Fruit fly (Drosophila melanogaster): ENCODE data around the gene CtIP.

CtIP gene

dm6 chr3L:20441632-20442469 is 5.8 kb downstream of the CtIP start, which contains the start of gene CG5910 (continued):
- peak; percentile 80 for TF ChIP-seq twi (tag; optimal IDR thresholded peaks at IDR 0.05)
- TF ChIP-seq hth (optimal IDR thresholded peaks at IDR 0.05), result no peak
- TF ChIP-seq chinmo (GFP tag; IDR thresholded peaks at IDR 0.05; ENCODE audit: partially characterized antibody), result no peak
- peak; percentile 94 for TF ChIP-seq CG12391 (tag; optimal IDR thresholded peaks at IDR 0.05)
- peak; percentile 66 for TF ChIP-seq CG10366 (GFP tag; IDR thresholded peaks at IDR 0.05)
- TF ChIP-seq CG11093 (GFP tag; IDR thresholded peaks at IDR 0.05), result peak; percentile 64; the same call in 1 of the 3 replicates
- TF ChIP-seq CG6272 (GFP tag; IDR thresholded peaks at IDR 0.05), result peak; percentile 54; the same call in 1 of the 2 replicates
- peak; percentile 88 for TF ChIP-seq Dbx (GFP tag; IDR thresholded peaks at IDR 0.05)
- TF ChIP-seq Hr78 (GFP tag; optimal IDR thresholded peaks at IDR 0.05), result no peak
- TF ChIP-seq CG2116 (GFP tag; optimal IDR thresholded peaks at IDR 0.05), result peak; percentile 54
- TF ChIP-seq CG7556 (GFP tag; optimal IDR thresholded peaks at IDR 0.05), result peak; percentile 96
- peak; percentile 93 for TF ChIP-seq CG14710 (tag; optimal IDR thresholded peaks at IDR 0.05)
- TF ChIP-seq CG34376 (GFP tag; optimal IDR thresholded peaks at IDR 0.05), result peak; percentile 80
- peak; percentile 66 for TF ChIP-seq CG1024 (GFP tag; IDR thresholded peaks at IDR 0.05)
- peak; percentile 2 for TF ChIP-seq CG31365 (tag; optimal IDR thresholded peaks at IDR 0.05)
- TF ChIP-seq ttk (GFP tag; IDR thresholded peaks at IDR 0.05), result peak; percentile 76
- TF ChIP-seq CG11560 (tag; IDR thresholded peaks at IDR 0.05), result peak; percentile 72; the same call in 2 of the 3 replicates
- TF ChIP-seq bowl (GFP tag; IDR thresholded peaks at IDR 0.05), result no peak
- peak; percentile 72 for TF ChIP-seq klu (GFP tag; IDR thresholded peaks at IDR 0.05)
- peak; percentile 87 for TF ChIP-seq odd (GFP tag; optimal IDR thresholded peaks at IDR 0.05)
- peak; percentile 91 for TF ChIP-seq CG13296 (GFP tag; optimal IDR thresholded peaks at IDR 0.05)
- peak; percentile 72 for TF ChIP-seq ssp (GFP tag; IDR thresholded peaks at IDR 0.05)
- TF ChIP-seq pum (GFP tag; optimal IDR thresholded peaks at IDR 0.05), result no peak
- no peak for TF ChIP-seq CG14965 (GFP tag; optimal IDR thresholded peaks at IDR 0.05; ENCODE audit: borderline replicate concordance)
- 0 out of 2 replicates have a peak, but pooled peaks have one; percentile 10 for TF ChIP-seq CG5953 (GFP tag; IDR thresholded peaks at IDR 0.05)
- peak; percentile 69; the same call in 1 of the 2 replicates for TF ChIP-seq CG17328 (GFP tag; IDR thresholded peaks at IDR 0.05)
- TF ChIP-seq sug (tag; optimal IDR thresholded peaks at IDR 0.05), result peak; percentile 84
- peak; percentile 79 for TF ChIP-seq salm (tag; optimal IDR thresholded peaks at IDR 0.05)
- peak; percentile 71; the same call in 1 of the 2 replicates for TF ChIP-seq ranshi (GFP tag; IDR thresholded peaks at IDR 0.05)
- peak; percentile 34 for TF ChIP-seq CG4707 (GFP tag; optimal IDR thresholded peaks at IDR 0.05)
- peak; percentile 83 for TF ChIP-seq Ptx1 (GFP tag; IDR thresholded peaks at IDR 0.05)
- TF ChIP-seq Eip74EF (GFP tag; optimal IDR thresholded peaks at IDR 0.05), result peak in 1 of 2 experiments; percentile 90
- TF ChIP-seq CG4328 (GFP tag; optimal IDR thresholded peaks at IDR 0.05), result peak; percentile 81
- TF ChIP-seq pho (GFP tag; optimal IDR thresholded peaks at IDR 0.05), result peak; percentile 13
- TF ChIP-seq CG11247 (GFP tag; IDR thresholded peaks at IDR 0.05), result peak; percentile 70
- TF ChIP-seq Atf3 (GFP tag; optimal IDR thresholded peaks at IDR 0.05), result peak; percentile 1
- TF ChIP-seq CG8089 (GFP tag; optimal IDR thresholded peaks at IDR 0.05), result peak; percentile 2
- TF ChIP-seq CG10321 (GFP tag; IDR thresholded peaks at IDR 0.05), result no peak
- no peak for TF ChIP-seq CG8944 (GFP tag; optimal IDR thresholded peaks at IDR 0.05)
- no peak for TF ChIP-seq MESR4 (GFP tag; optimal IDR thresholded peaks at IDR 0.05)
- 0 out of 2 replicates have a peak, but pooled peaks have one; percentile 37 for TF ChIP-seq ham (GFP tag; IDR thresholded peaks at IDR 0.05)
- no peak for TF ChIP-seq bbx (GFP tag; IDR thresholded peaks at IDR 0.05; ENCODE audit: partially characterized antibody)
- peak; percentile 87 for TF ChIP-seq CG11695 (GFP tag; IDR thresholded peaks at IDR 0.05)
- peak; percentile 84 for TF ChIP-seq NfI (GFP tag; optimal IDR thresholded peaks at IDR 0.05)
- peak; percentile 64 for TF ChIP-seq CG11085 (GFP tag; IDR thresholded peaks at IDR 0.05)
- peak; percentile 84 for TF ChIP-seq lmd (GFP tag; IDR thresholded peaks at IDR 0.05)
- TF ChIP-seq HLH3B (GFP tag; IDR thresholded peaks at IDR 0.05), result peak; percentile 76
- TF ChIP-seq jigr1 (GFP tag; IDR thresholded peaks at IDR 0.05), result peak; percentile 61; the same call in 1 of the 3 replicates
- peak; percentile 53; the same call in 1 of the 2 replicates for TF ChIP-seq CG7372 (GFP tag; IDR thresholded peaks at IDR 0.05)
